Worm (Caenorhabditis elegans): ENCODE data around the gene str-240.

The str-240 gene

ce11 chrV:1547843-1548242 is 26.1 kb upstream of the str-240 start, which contains the start of gene F52F10.2:
Gene F52F10.2, plus strand, starts transcription at chrV:1548143.
- TF ChIP-seq ztf-29 (GFP tag; IDR thresholded peaks at IDR 0.05): no peak
- TF ChIP-seq flt-1 (GFP tag; IDR thresholded peaks at IDR 0.05): no peak
- TF ChIP-seq tab-1 (GFP tag; IDR thresholded peaks at IDR 0.05): no peak

- TF ChIP-seq flt-1 (GFP tag; IDR thresholded peaks at IDR 0.05): no peak
- TF ChIP-seq cog-1 (tag; optimal IDR thresholded peaks at IDR 0.05): no peak
- no peak for TF ChIP-seq ztf-29 (GFP tag; IDR thresholded peaks at IDR 0.05)
- TF ChIP-seq tab-1 (GFP tag; IDR thresholded peaks at IDR 0.05): no peak
- TF ChIP-seq ref-1 (GFP tag; conservative IDR thresholded peaks at IDR 0.05): no peak
- no peak for TF ChIP-seq ztf-23 (GFP tag; IDR thresholded peaks at IDR 0.05)
- no peak for TF ChIP-seq klf-2 (GFP tag; conservative IDR thresholded peaks at IDR 0.05)
- no peak for TF ChIP-seq med-1 (GFP tag; optimal IDR thresholded peaks at IDR 0.05; ENCODE audit: insufficient read depth)
- TF ChIP-seq T22C8.4 (GFP tag; IDR thresholded peaks at IDR 0.05): no peak
Observed at ce11 chrV:1545694-1546093, 23.9 kb upstream of the str-240 start, which contains the start of gene oac-32. Gene oac-32, minus strand, starts transcription at chrV:1545783.

- no peak for TF ChIP-seq tab-1 (GFP tag; IDR thresholded peaks at IDR 0.05)
- TF ChIP-seq ref-1 (GFP tag; conservative IDR thresholded peaks at IDR 0.05): no peak
- TF ChIP-seq med-1 (GFP tag; optimal IDR thresholded peaks at IDR 0.05; ENCODE audit: insufficient read depth): no peak
- no peak for TF ChIP-seq klf-2 (GFP tag; conservative IDR thresholded peaks at IDR 0.05)
- TF ChIP-seq ztf-29 (GFP tag; IDR thresholded peaks at IDR 0.05): no peak
- no peak for TF ChIP-seq flt-1 (GFP tag; IDR thresholded peaks at IDR 0.05)
- no peak for TF ChIP-seq cog-1 (tag; optimal IDR thresholded peaks at IDR 0.05)
Observed at ce11 chrV:1541786-1542185, 20.0 kb upstream of the str-240 start, which contains the start of gene oac-31. Gene oac-31, minus strand, starts transcription at chrV:1541886.

- TF ChIP-seq med-1 (GFP tag; optimal IDR thresholded peaks at IDR 0.05; ENCODE audit: insufficient read depth) (no peak), klf-2 (GFP tag; conservative IDR thresholded peaks at IDR 0.05) (no peak), flt-1 (GFP tag; IDR thresholded peaks at IDR 0.05) (no peak), T22C8.4 (GFP tag; IDR thresholded peaks at IDR 0.05) (no peak), ztf-23 (GFP tag; IDR thresholded peaks at IDR 0.05) (no peak), tab-1 (GFP tag; IDR thresholded peaks at IDR 0.05) (no peak), ztf-29 (GFP tag; IDR thresholded peaks at IDR 0.05) (no peak), ref-1 (GFP tag; conservative IDR thresholded peaks at IDR 0.05) (no peak), cog-1 (tag; optimal IDR thresholded peaks at IDR 0.05) (no peak)
Observed at ce11 chrV:1540249-1540648, 18.5 kb upstream of the str-240 start.

ce11 chrV:1538842-1539241 is 17.1 kb upstream of the str-240 start:
- no peak for TF ChIP-seq ztf-29 (GFP tag; IDR thresholded peaks at IDR 0.05)
- TF ChIP-seq med-1 (GFP tag; optimal IDR thresholded peaks at IDR 0.05; ENCODE audit: insufficient read depth): no peak
- no peak for TF ChIP-seq T22C8.4 (GFP tag; IDR thresholded peaks at IDR 0.05)
- no peak for TF ChIP-seq tab-1 (GFP tag; IDR thresholded peaks at IDR 0.05)
- TF ChIP-seq flt-1 (GFP tag; IDR thresholded peaks at IDR 0.05): no peak
- TF ChIP-seq cog-1 (tag; optimal IDR thresholded peaks at IDR 0.05): no peak

ce11 chrV:1536979-1537378 is 15.2 kb upstream of the str-240 start, which contains the start of gene K02H11.9:
Gene K02H11.9, minus strand, starts transcription at chrV:1537079.
- no peak for TF ChIP-seq cog-1 (tag; optimal IDR thresholded peaks at IDR 0.05)
- no peak for TF ChIP-seq klf-2 (GFP tag; conservative IDR thresholded peaks at IDR 0.05)
- TF ChIP-seq ztf-23 (GFP tag; IDR thresholded peaks at IDR 0.05): no peak
- TF ChIP-seq T22C8.4 (GFP tag; IDR thresholded peaks at IDR 0.05): no peak
- TF ChIP-seq tab-1 (GFP tag; IDR thresholded peaks at IDR 0.05): no peak
- TF ChIP-seq flt-1 (GFP tag; IDR thresholded peaks at IDR 0.05): no peak
- no peak for TF ChIP-seq ztf-29 (GFP tag; IDR thresholded peaks at IDR 0.05)
- no peak for TF ChIP-seq ref-1 (GFP tag; conservative IDR thresholded peaks at IDR 0.05)
- no peak for TF ChIP-seq med-1 (GFP tag; optimal IDR thresholded peaks at IDR 0.05; ENCODE audit: insufficient read depth)

- TF ChIP-seq ztf-29 (GFP tag; IDR thresholded peaks at IDR 0.05) (no peak), flt-1 (GFP tag; IDR thresholded peaks at IDR 0.05) (no peak), tab-1 (GFP tag; IDR thresholded peaks at IDR 0.05) (no peak), cog-1 (tag; optimal IDR thresholded peaks at IDR 0.05) (no peak), T22C8.4 (GFP tag; IDR thresholded peaks at IDR 0.05) (no peak), klf-2 (GFP tag; conservative IDR thresholded peaks at IDR 0.05) (no peak), med-1 (GFP tag; optimal IDR thresholded peaks at IDR 0.05; ENCODE audit: insufficient read depth) (no peak), ztf-23 (GFP tag; IDR thresholded peaks at IDR 0.05) (no peak), ref-1 (GFP tag; conservative IDR thresholded peaks at IDR 0.05) (no peak)
Observed at ce11 chrV:1534315-1534714, 12.6 kb upstream of the str-240 start, which contains the start of gene trx-5. Gene trx-5, minus strand, starts transcription at chrV:1534415.

- no peak for TF ChIP-seq klf-2 (GFP tag; conservative IDR thresholded peaks at IDR 0.05)
Observed at ce11 chrV:1532455-1532854, 10.7 kb upstream of the str-240 start.

- TF ChIP-seq ref-1 (GFP tag; conservative IDR thresholded peaks at IDR 0.05) (no peak), cog-1 (tag; optimal IDR thresholded peaks at IDR 0.05) (no peak), ztf-23 (GFP tag; IDR thresholded peaks at IDR 0.05) (no peak), med-1 (GFP tag; optimal IDR thresholded peaks at IDR 0.05; ENCODE audit: insufficient read depth) (no peak), tab-1 (GFP tag; IDR thresholded peaks at IDR 0.05) (no peak), T22C8.4 (GFP tag; IDR thresholded peaks at IDR 0.05) (no peak), flt-1 (GFP tag; IDR thresholded peaks at IDR 0.05) (no peak), klf-2 (GFP tag; conservative IDR thresholded peaks at IDR 0.05) (no peak), ztf-29 (GFP tag; IDR thresholded peaks at IDR 0.05) (no peak)
Observed at ce11 chrV:1531159-1531558, 9.4 kb upstream of the str-240 start, which contains the start of gene K02H11.4. Gene K02H11.4, minus strand, starts transcription at chrV:1531259.

ce11 chrV:1527985-1528384 is 6.2 kb upstream of the str-240 start, which contains the start of gene str-236:
Gene str-236, minus strand, starts transcription at chrV:1528085.
- TF ChIP-seq cog-1 (tag; optimal IDR thresholded peaks at IDR 0.05) (no peak), tab-1 (GFP tag; IDR thresholded peaks at IDR 0.05) (no peak), ztf-29 (GFP tag; IDR thresholded peaks at IDR 0.05) (no peak), flt-1 (GFP tag; IDR thresholded peaks at IDR 0.05) (no peak), T22C8.4 (GFP tag; IDR thresholded peaks at IDR 0.05) (no peak), klf-2 (GFP tag; conservative IDR thresholded peaks at IDR 0.05) (no peak), ref-1 (GFP tag; conservative IDR thresholded peaks at IDR 0.05) (no peak), med-1 (GFP tag; optimal IDR thresholded peaks at IDR 0.05; ENCODE audit: insufficient read depth) (no peak), ztf-23 (GFP tag; IDR thresholded peaks at IDR 0.05) (no peak)

All from whole organism, midembryonic.